Worm (Caenorhabditis elegans) whole organism, L3 larva: ENCODE results near the gene abts-4.

Experiments used
- ZK546.5 ChIP-seq: sonication (generic microtip); optimal IDR thresholded peaks from 2 replicates; lab custom pipeline; 2017; ENCODE audit warnings: missing biosample characterization, missing genetic modification characterization
- nhr-12 ChIP-seq: fragments of 150-350 bp; optimal IDR thresholded peaks from 2 replicates; lab custom pipeline; 2014; ENCODE audit warnings: missing biosample characterization, missing genetic modification characterization
- pha-4 ChIP-seq: fragments of 150-350 bp; optimal IDR thresholded peaks from 2 replicates; lab custom pipeline; 2014; ENCODE audit warnings: missing biosample characterization, missing genetic modification reagents, missing genetic modification characterization

DNA sequence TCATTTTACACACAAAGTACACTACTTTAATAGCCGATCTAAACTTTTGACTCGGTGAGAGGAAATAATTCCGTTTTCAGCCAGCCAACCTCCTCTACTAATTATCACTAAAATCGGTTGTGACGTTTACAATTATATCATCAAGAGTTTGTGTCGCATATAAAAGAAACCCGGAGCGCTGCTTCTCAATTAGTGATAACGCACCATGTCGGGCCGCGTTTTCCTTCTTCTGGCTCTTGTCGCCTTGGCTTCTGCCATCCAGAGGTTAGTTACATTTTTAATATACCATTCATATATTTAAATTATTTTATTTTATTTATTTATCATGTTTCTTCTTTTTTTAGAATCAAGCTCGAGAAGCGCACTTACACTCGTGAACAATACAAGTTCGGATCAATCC lies 29.4 kb upstream of the abts-4 start, which contains the start of gene asp-3:
- TF ChIP-seq ZK546.5 (tag; lab: Kevin White, UChicago) = no peak
- TF ChIP-seq pha-4 = peak; percentile 2
- TF ChIP-seq nhr-12 (tag; lab: Kevin White, UChicago) = no peak
